Worm (Caenorhabditis elegans): ENCODE measurements around the gene Y82E9BR.5.

Y82E9BR.5 gene

ce11 chrIII:1418709-1419108 lies 34.5 kb downstream of the Y82E9BR.5 start (continued):
- no peak for TF ChIP-seq egl-27 (tag; optimal IDR thresholded peaks at IDR 0.05)
- peak; percentile 91 for TF ChIP-seq mes-2 (tag; optimal IDR thresholded peaks at IDR 0.05; ENCODE audit: poor library complexity, severe bottlenecking)
- peak; percentile 33; the same call in 1 of the 2 replicates for TF ChIP-seq snpc-1.2 (GFP tag; IDR thresholded peaks at IDR 0.05)
- TF ChIP-seq mdt-29 (GFP tag; IDR thresholded peaks at IDR 0.05) = peak; percentile 61
- TF ChIP-seq dpl-1 (GFP tag; optimal IDR thresholded peaks at IDR 0.05) = peak; percentile 77
- TF ChIP-seq zip-2 (tag; optimal IDR thresholded peaks at IDR 0.05) = no peak
- TF ChIP-seq nhr-6 (tag; optimal IDR thresholded peaks at IDR 0.05) = peak; percentile 84
- TF ChIP-seq nhr-11 (tag; optimal IDR thresholded peaks at IDR 0.05) = peak; percentile 91
- no peak for TF ChIP-seq zag-1 (tag; optimal IDR thresholded peaks at IDR 0.05)
- peak; percentile 93 for TF ChIP-seq aha-1 (tag)
- peak; percentile 20; the same call in 1 of the 2 replicates for TF ChIP-seq lin-1 (GFP tag; IDR thresholded peaks at IDR 0.05)
- peak; percentile 60 for TF ChIP-seq spr-3 (GFP tag; optimal IDR thresholded peaks at IDR 0.05)
- peak; percentile 82 for TF ChIP-seq T20F7.1 (GFP tag; optimal IDR thresholded peaks at IDR 0.05)
- peak; percentile 13 for TF ChIP-seq nhr-237 (tag; optimal IDR thresholded peaks at IDR 0.05)
- TF ChIP-seq ces-1 (GFP tag; optimal IDR thresholded peaks at IDR 0.05) = no peak
- peak; percentile 44 for TF ChIP-seq nhr-48 (tag; optimal IDR thresholded peaks at IDR 0.05)
- TF ChIP-seq tag-97 (GFP tag; IDR thresholded peaks at IDR 0.05) = no peak
- TF ChIP-seq arid-1 (GFP tag; conservative IDR thresholded peaks at IDR 0.05) = peak; percentile 79
- no peak for TF ChIP-seq F26F4.8 (GFP tag; conservative IDR thresholded peaks at IDR 0.05)
- TF ChIP-seq zfp-3 (GFP tag; conservative IDR thresholded peaks at IDR 0.05) = peak; percentile 84
- peak in 1 of 2 experiments; percentile 93 for TF ChIP-seq unc-62 (GFP tag; optimal IDR thresholded peaks at IDR 0.05 in 1 of 2)
- no peak for TF ChIP-seq unc-62 (tag; optimal IDR thresholded peaks at IDR 0.05)
- TF ChIP-seq hmg-1.1 (GFP tag; IDR thresholded peaks at IDR 0.05) = peak; percentile 84
- no peak for TF ChIP-seq ceh-62 (tag; optimal IDR thresholded peaks at IDR 0.05)
- peak; percentile 16; the same call in 1 of the 2 replicates for TF ChIP-seq php-3 (GFP tag; IDR thresholded peaks at IDR 0.05)
- peak; percentile 68 for TF ChIP-seq ctbp-1 (GFP tag; IDR thresholded peaks at IDR 0.05)
- TF ChIP-seq gei-8 (GFP tag; optimal IDR thresholded peaks at IDR 0.05) = no peak
- TF ChIP-seq ama-1 (optimal IDR thresholded peaks at IDR 0.05) = peak; percentile 95
- TF ChIP-seq nhr-41 (GFP tag; IDR thresholded peaks at IDR 0.05) = no peak
- TF ChIP-seq nhr-77 (tag; optimal IDR thresholded peaks at IDR 0.05) = peak; percentile 87
- peak; percentile 15 for TF ChIP-seq ceh-28 (tag; optimal IDR thresholded peaks at IDR 0.05)
- peak; percentile 89 for TF ChIP-seq rbr-2 (tag; optimal IDR thresholded peaks at IDR 0.05)
- peak; percentile 72; the same call in 1 of the 2 replicates for TF ChIP-seq saeg-2 (GFP tag; IDR thresholded peaks at IDR 0.05)
- TF ChIP-seq ceh-82 (tag; optimal IDR thresholded peaks at IDR 0.05) = no peak
- TF ChIP-seq lin-39 (tag; optimal IDR thresholded peaks at IDR 0.05) = no peak
- peak; percentile 77 for TF ChIP-seq ceh-20 (GFP tag; IDR thresholded peaks at IDR 0.05)
- TF ChIP-seq dve-1 (tag; optimal IDR thresholded peaks at IDR 0.05; ENCODE audit: insufficient read depth) = peak; percentile 89
- no peak for TF ChIP-seq ceh-32 (tag; optimal IDR thresholded peaks at IDR 0.05; ENCODE audit: poor library complexity)
- TF ChIP-seq egl-43 (GFP tag; IDR thresholded peaks at IDR 0.05) = peak; percentile 63
- TF ChIP-seq hlh-11 (tag; optimal IDR thresholded peaks at IDR 0.05) = peak; percentile 86
- TF ChIP-seq nhr-42 (GFP tag; IDR thresholded peaks at IDR 0.05) = peak; percentile 87
- peak; percentile 12 for TF ChIP-seq lin-15B (tag; optimal IDR thresholded peaks at IDR 0.05)
- peak; percentile 24 for TF ChIP-seq ztf-7 (tag; optimal IDR thresholded peaks at IDR 0.05)
- peak; percentile 96 to 99 for TF ChIP-seq lsy-2 (tag; optimal IDR thresholded peaks at IDR 0.05)
- no peak for TF ChIP-seq nhr-10 (tag; optimal IDR thresholded peaks at IDR 0.05)
- peak; percentile 96 for TF ChIP-seq set-16 (GFP tag; IDR thresholded peaks at IDR 0.05)
- no peak for TF ChIP-seq mxl-2 (GFP tag; conservative IDR thresholded peaks at IDR 0.05)
- peak; percentile 79 for TF ChIP-seq duxl-1 (tag; optimal IDR thresholded peaks at IDR 0.05; ENCODE audit: poor library complexity)
- 0 out of 4 replicates have a peak, but pooled peaks of 1 of the 2 experiments have one; percentile 34 for TF ChIP-seq madf-5 (GFP tag; IDR thresholded peaks at IDR 0.05)
- TF ChIP-seq nhr-102 (tag; optimal IDR thresholded peaks at IDR 0.05) = peak; percentile 80
- peak; percentile 7 for TF ChIP-seq snpc-4 (tag; optimal IDR thresholded peaks at IDR 0.05)
- peak; percentile 34 for TF ChIP-seq F49E8.2 (tag; optimal IDR thresholded peaks at IDR 0.05; ENCODE audit: borderline replicate concordance)

Measured in whole organism, L4 larva.